Worm (Caenorhabditis elegans) whole organism, midembryonic: ENCODE measurements around the gene maa-1.

Experiments used
- T22C8.4 ChIP-seq: fragments of 200-800 bp; sonication (Bioruptor generic); IDR thresholded peaks from 2 replicates; pipeline ENCODE4 v1.3.6; 2022; ENCODE audit warnings: missing genetic modification characterization, missing compliant biosample characterization
- cog-1 ChIP-seq: sonication (generic microtip); optimal IDR thresholded peaks from 2 replicates; lab custom pipeline; 2016; ENCODE audit warnings: missing genetic modification characterization, missing compliant biosample characterization
- flt-1 ChIP-seq: fragments of 200-800 bp; sonication (Bioruptor generic); IDR thresholded peaks from 2 replicates; pipeline ENCODE4 v1.3.6; 2022; ENCODE audit warnings: missing genetic modification characterization, missing compliant biosample characterization
- klf-2 ChIP-seq: fragments of 200-800 bp; sonication (Bioruptor generic); conservative IDR thresholded peaks from 2 replicates; pipeline ENCODE4 v1.3.6; 2022; ENCODE audit warnings: missing genetic modification reagents, missing genetic modification characterization, missing compliant biosample characterization
- med-1 ChIP-seq: sonication (generic microtip); optimal IDR thresholded peaks from 2 replicates; lab custom pipeline; 2017; ENCODE audit warnings: missing genetic modification characterization, mild to moderate bottlenecking, missing compliant biosample characterization, antibody characterized with exemption, missing genetic modification reagents; ENCODE audit not compliant: insufficient read depth
- ref-1 ChIP-seq: fragments of 200-800 bp; sonication (Bioruptor generic); conservative IDR thresholded peaks from 2 replicates; pipeline ENCODE4 v1.3.6; 2022; ENCODE audit warnings: missing genetic modification reagents, missing genetic modification characterization, missing compliant biosample characterization
- tab-1 ChIP-seq: fragments of 200-800 bp; sonication (Bioruptor generic); IDR thresholded peaks from 2 replicates; pipeline ENCODE4 v1.3.6; 2022; ENCODE audit warnings: missing genetic modification characterization, missing compliant biosample characterization
- ztf-29 ChIP-seq: fragments of 200-800 bp; sonication (Bioruptor generic); IDR thresholded peaks from 2 replicates; pipeline ENCODE4 v1.3.6; 2022; ENCODE audit warnings: missing genetic modification reagents, missing genetic modification characterization, missing compliant biosample characterization

DNA sequence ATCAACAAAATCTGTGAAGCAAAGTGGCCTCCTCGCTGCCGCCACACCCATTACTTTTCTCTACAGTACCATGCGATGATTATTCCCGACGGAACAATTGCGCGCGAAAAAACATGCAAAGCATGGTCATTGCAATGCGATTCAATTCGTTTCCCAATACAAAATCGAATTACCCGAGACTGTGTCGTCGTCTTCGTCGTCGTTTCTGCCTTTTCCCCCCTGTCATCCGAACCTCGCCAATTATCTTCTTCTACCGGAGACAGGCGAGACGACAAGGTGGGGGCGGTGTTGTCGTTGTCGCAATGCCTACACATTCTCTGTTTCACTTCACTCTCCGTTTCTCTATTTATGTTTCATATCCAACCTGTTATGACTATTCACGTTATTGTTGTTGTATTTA is 10.5 kb downstream of the maa-1 start:
- TF ChIP-seq ztf-29 (GFP tag; lab: Robert Waterston, UW), result no peak
- TF ChIP-seq ref-1 (GFP tag; lab: Robert Waterston, UW), result no peak
- TF ChIP-seq flt-1 (GFP tag; lab: Robert Waterston, UW), result no peak
- TF ChIP-seq T22C8.4 (GFP tag; lab: Robert Waterston, UW), result no peak
- no peak for TF ChIP-seq med-1 (GFP tag; lab: Kevin White, UChicago)
- TF ChIP-seq cog-1 (tag; lab: Kevin White, UChicago), result no peak
- TF ChIP-seq klf-2, result no peak
- no peak for TF ChIP-seq tab-1 (GFP tag; lab: Robert Waterston, UW)
